Worm (Caenorhabditis elegans) whole organism, late embryonic: ENCODE data around the gene T05B9.2.

ENCODE experiments used
- K02D7.2 ChIP-seq: sonication (generic microtip); optimal IDR thresholded peaks from 2 replicates; lab custom pipeline; 2017; ENCODE audit warnings: mild to moderate bottlenecking, missing genetic modification characterization, missing compliant biosample characterization
- T23F11.4 ChIP-seq: fragments of 200-800 bp; sonication (Bioruptor generic); optimal IDR thresholded peaks from 2 replicates; lab custom pipeline; 2018; ENCODE audit warnings: mild to moderate bottlenecking, missing genetic modification characterization, missing compliant biosample characterization
- Y22D7AL.16 ChIP-seq: sonication (generic microtip); optimal IDR thresholded peaks from 2 replicates; lab custom pipeline; 2016; ENCODE audit warnings: missing genetic modification characterization, missing compliant biosample characterization
- ceh-18 ChIP-seq: sonication (generic microtip); optimal IDR thresholded peaks from 2 replicates; lab custom pipeline; 2016; ENCODE audit warnings: missing genetic modification characterization, missing compliant biosample characterization
- ceh-2 ChIP-seq: sonication (generic microtip); optimal IDR thresholded peaks from 2 replicates; lab custom pipeline; 2016; ENCODE audit warnings: missing genotype, missing genetic modification characterization, missing compliant biosample characterization
- ceh-22 ChIP-seq: sonication (generic microtip); optimal IDR thresholded peaks from 2 replicates; lab custom pipeline; 2017; ENCODE audit warnings: missing biosample characterization, missing genetic modification characterization
- ceh-30 ChIP-seq: fragments of 150-350 bp; optimal IDR thresholded peaks from 2 replicates; lab custom pipeline; 2014; ENCODE audit warnings: missing biosample characterization, missing genetic modification characterization
- ceh-31 ChIP-seq: sonication (generic microtip); optimal IDR thresholded peaks from 2 replicates; lab custom pipeline; 2016; ENCODE audit warnings: missing genetic modification characterization, missing compliant biosample characterization
- ceh-34 ChIP-seq: sonication (generic microtip); optimal IDR thresholded peaks from 2 replicates; lab custom pipeline; 2016; ENCODE audit warnings: mild to moderate bottlenecking, missing genetic modification characterization, missing compliant biosample characterization
- dmd-4 ChIP-seq: sonication (generic microtip); optimal IDR thresholded peaks from 2 replicates; lab custom pipeline; 2016; ENCODE audit warnings: borderline replicate concordance, missing genetic modification characterization, missing compliant biosample characterization
- dve-1 ChIP-seq: sonication (generic microtip); optimal IDR thresholded peaks from 2 replicates; lab custom pipeline; 2017; ENCODE audit warnings: antibody characterized with exemption, mild to moderate bottlenecking, missing genetic modification characterization, missing compliant biosample characterization
- fax-1 ChIP-seq: sonication (generic microtip); optimal IDR thresholded peaks from 2 replicates; lab custom pipeline; 2016; ENCODE audit warnings: missing genotype, missing genetic modification characterization, missing compliant biosample characterization
- gmeb-2 ChIP-seq: sonication (generic microtip); optimal IDR thresholded peaks from 2 replicates; lab custom pipeline; 2016; ENCODE audit warnings: missing genetic modification characterization, inconsistent platforms, missing compliant biosample characterization
- hlh-13 ChIP-seq: fragments of 200-800 bp; sonication (Bioruptor generic); optimal IDR thresholded peaks from 2 replicates; lab custom pipeline; 2018; ENCODE audit warnings: mild to moderate bottlenecking, missing genetic modification characterization, missing compliant biosample characterization
- hlh-30 ChIP-seq: sonication (generic microtip); optimal IDR thresholded peaks from 2 replicates; lab custom pipeline; 2017; ENCODE audit warnings: antibody characterized with exemption, missing genetic modification characterization, missing compliant biosample characterization; ENCODE audit not compliant: insufficient read depth
- lin-11 ChIP-seq: fragments of 200-800 bp; sonication (Bioruptor generic); optimal IDR thresholded peaks from 2 replicates; lab custom pipeline; 2018; ENCODE audit warnings: mild to moderate bottlenecking, missing genetic modification characterization, missing compliant biosample characterization
- mec-3 ChIP-seq: sonication (generic microtip); optimal IDR thresholded peaks from 2 replicates; lab custom pipeline; 2016; ENCODE audit warnings: borderline replicate concordance, missing genetic modification characterization, missing compliant biosample characterization
- nfya-1 ChIP-seq: sonication (generic microtip); optimal IDR thresholded peaks from 2 replicates; lab custom pipeline; 2017; ENCODE audit warnings: missing genetic modification characterization, mild to moderate bottlenecking, missing compliant biosample characterization, antibody characterized with exemption, moderate library complexity
- nhr-232 ChIP-seq: sonication (generic microtip); optimal IDR thresholded peaks from 2 replicates; lab custom pipeline; 2016; ENCODE audit warnings: missing genetic modification characterization, missing compliant biosample characterization
- odd-2 ChIP-seq: sonication (generic microtip); optimal IDR thresholded peaks from 2 replicates; lab custom pipeline; 2017; ENCODE audit warnings: antibody characterized with exemption, mild to moderate bottlenecking, missing genetic modification characterization, missing compliant biosample characterization
- pag-3 ChIP-seq: sonication (generic microtip); optimal IDR thresholded peaks from 2 replicates; lab custom pipeline; 2016; ENCODE audit warnings: missing compliant biosample characterization, missing genetic modification characterization, borderline replicate concordance
- ref-2 ChIP-seq: sonication (generic microtip); optimal IDR thresholded peaks from 2 replicates; lab custom pipeline; 2016; ENCODE audit warnings: missing genetic modification characterization, missing compliant biosample characterization
- tbx-2 ChIP-seq: sonication (generic microtip); optimal IDR thresholded peaks from 2 replicates; lab custom pipeline; 2016; ENCODE audit warnings: missing genetic modification characterization, missing compliant biosample characterization
- unc-42 ChIP-seq: sonication (generic microtip); optimal IDR thresholded peaks from 2 replicates; lab custom pipeline; 2016; ENCODE audit warnings: missing genotype, missing genetic modification characterization, missing compliant biosample characterization

Gene T05B9.2

ce11 chrII:11305627-11306449 is 50.2 kb downstream of the T05B9.2 start, which contains the start of gene rsf-1:
Gene rsf-1, plus strand, starts transcription at chrII:11306399.
- TF ChIP-seq ceh-31 (tag; lab: Kevin White, UChicago) (peak; percentile 27), ceh-34 (peak; percentile 52), ceh-22 (no peak), nfya-1 (tag; lab: Kevin White, UChicago) (peak; percentile 35), hlh-30 (tag; lab: Kevin White, UChicago) (peak; percentile 7), ceh-18 (tag; lab: Kevin White, UChicago) (peak; percentile 21), unc-42 (peak; percentile 16), tbx-2 (tag; lab: Kevin White, UChicago) (peak; percentile 37), T23F11.4 (GFP tag; lab: Kevin White, UChicago) (no peak), K02D7.2 (tag; lab: Kevin White, UChicago) (no peak)

ce11 chrII:11307332-11307731 is 51.7 kb downstream of the T05B9.2 start:
- no peak for TF ChIP-seq pag-3 (tag; lab: Kevin White, UChicago)
- no peak for TF ChIP-seq ceh-22
- TF ChIP-seq dmd-4 (tag; lab: Kevin White, UChicago): no peak
- TF ChIP-seq gmeb-2 (tag; lab: Kevin White, UChicago): no peak
- no peak for TF ChIP-seq lin-11 (tag; lab: Kevin White, UChicago)
- TF ChIP-seq nhr-232 (tag; lab: Kevin White, UChicago): no peak
- TF ChIP-seq dve-1 (tag; lab: Kevin White, UChicago): no peak
- no peak for TF ChIP-seq Y22D7AL.16

DNA sequence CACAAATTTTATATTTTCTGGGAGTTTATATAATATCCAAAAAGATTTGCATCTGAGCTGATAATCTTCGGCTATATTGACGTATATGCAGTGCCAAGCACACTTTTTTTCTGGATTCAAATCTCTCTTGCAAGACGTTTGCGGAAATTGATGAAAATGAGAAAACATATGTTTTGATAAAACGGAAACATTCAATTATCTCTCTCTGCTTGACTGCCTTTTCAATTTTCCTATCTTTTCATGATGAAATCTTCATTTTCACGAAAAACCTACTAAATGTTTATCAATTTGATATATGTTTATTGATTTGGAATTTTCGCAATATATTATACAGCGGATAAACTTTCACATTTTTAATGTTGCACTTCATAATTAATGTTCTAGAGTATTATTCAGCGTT is 52.3 kb downstream of the T05B9.2 start:
- no peak for TF ChIP-seq fax-1
- no peak for TF ChIP-seq nhr-232 (tag; lab: Kevin White, UChicago)
- TF ChIP-seq pag-3 (tag; lab: Kevin White, UChicago): no peak
- TF ChIP-seq mec-3 (tag; lab: Kevin White, UChicago): no peak
- no peak for TF ChIP-seq ceh-2
- TF ChIP-seq ref-2 (tag; lab: Kevin White, UChicago): no peak
- no peak for TF ChIP-seq hlh-13 (GFP tag; lab: Kevin White, UChicago)
- no peak for TF ChIP-seq ceh-30
- TF ChIP-seq ceh-34: no peak
- no peak for TF ChIP-seq odd-2
